Fruit fly (Drosophila melanogaster): ENCODE measurements around the gene Cox10.
A peak's percentile ranks its signal among the peaks of the same experiment; 100 is the strongest.

- no peak for TF ChIP-seq croc (GFP tag; conservative IDR thresholded peaks at IDR 0.05)
- peak; percentile 78 for TF ChIP-seq stwl (tag; optimal IDR thresholded peaks at IDR 0.05)
- TF ChIP-seq CG9817 (tag; optimal IDR thresholded peaks at IDR 0.05): peak; percentile 29
- TF ChIP-seq CG1602 (GFP tag; optimal IDR thresholded peaks at IDR 0.05): peak; percentile 39
- TF ChIP-seq grn (GFP tag; optimal IDR thresholded peaks at IDR 0.05): peak; percentile 99
- peak; percentile 59 for TF ChIP-seq CG13424 (tag; optimal IDR thresholded peaks at IDR 0.05)
- peak; percentile 59 for TF ChIP-seq CG5180 (GFP tag; optimal IDR thresholded peaks at IDR 0.05)
- peak; percentile 4 for TF ChIP-seq Mad (GFP tag; optimal IDR thresholded peaks at IDR 0.05)
- TF ChIP-seq CG14050 (GFP tag; IDR thresholded peaks at IDR 0.05): peak; percentile 19; the same call in 1 of the 3 replicates
- TF ChIP-seq Drgx (GFP tag; IDR thresholded peaks at IDR 0.05): no peak; the same call in 1 of the 2 replicates
Observed at dm6 chr2L:10339212-10339721, 8.0 kb downstream of the Cox10 start, which contains the start of gene SamDC.

All from whole organism, embryonic.